Fruit fly (Drosophila melanogaster) whole organism: Measurements from ENCODE around the gene CG14082.

ENCODE experiments used
- Dll ChIP-seq: fragments of >200 bp; optimal IDR thresholded peaks from 2 replicates; lab custom pipeline; 2017
- EcR ChIP-seq, 2 experiments: fragments of >200 bp; optimal IDR thresholded peaks; 2 replicates each; lab custom pipeline; 2017; ENCODE audit warnings: missing biosample characterization in 2 of 2, missing genetic modification characterization in 2 of 2, missing genetic modification reagents in 2 of 2
- pan ChIP-seq: fragments of >200 bp; optimal IDR thresholded peaks from 2 replicates; lab custom pipeline; 2017
- psq ChIP-seq: fragments of >200 bp; optimal IDR thresholded peaks from 2 replicates; lab custom pipeline; 2017
- usp ChIP-seq: fragments of >200 bp; optimal IDR thresholded peaks from 2 replicates; lab custom pipeline; 2017; ENCODE audit warnings: missing biosample characterization, missing genetic modification characterization, mixed read lengths

DNA sequence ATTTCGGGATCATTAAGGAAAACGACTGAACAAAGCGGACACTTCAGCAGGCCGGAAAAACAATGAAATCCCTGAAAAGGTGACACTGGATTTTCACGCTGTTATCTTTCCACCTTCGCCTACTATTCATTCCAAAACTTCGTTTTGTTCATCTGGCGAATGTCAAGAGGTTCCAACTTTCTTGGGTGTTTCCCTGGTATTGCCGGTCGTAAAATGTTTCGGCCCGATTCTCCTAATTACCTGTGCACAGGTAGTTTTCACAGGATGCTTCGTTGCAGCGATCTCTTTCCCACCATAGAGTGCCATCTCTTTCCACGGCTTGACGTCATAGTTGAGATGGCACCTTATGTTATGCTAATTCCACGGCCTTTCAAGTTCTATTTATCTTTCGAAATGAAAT, 55.6 kb downstream of the CG14082 start:
- TF ChIP-seq pan (lab: Kevin White, UChicago), result no peak
- no peak for TF ChIP-seq EcR (GFP tag; optimal IDR thresholded peaks at IDR 0.05; lab: Kevin White, UChicago)
- TF ChIP-seq usp, result no peak
- no peak for TF ChIP-seq Dll (lab: Kevin White, UChicago)
- no peak for TF ChIP-seq psq (lab: Kevin White, UChicago)
